Worm (Caenorhabditis elegans): ENCODE results near the gene C25G4.17.

C25G4.17 gene

DNA sequence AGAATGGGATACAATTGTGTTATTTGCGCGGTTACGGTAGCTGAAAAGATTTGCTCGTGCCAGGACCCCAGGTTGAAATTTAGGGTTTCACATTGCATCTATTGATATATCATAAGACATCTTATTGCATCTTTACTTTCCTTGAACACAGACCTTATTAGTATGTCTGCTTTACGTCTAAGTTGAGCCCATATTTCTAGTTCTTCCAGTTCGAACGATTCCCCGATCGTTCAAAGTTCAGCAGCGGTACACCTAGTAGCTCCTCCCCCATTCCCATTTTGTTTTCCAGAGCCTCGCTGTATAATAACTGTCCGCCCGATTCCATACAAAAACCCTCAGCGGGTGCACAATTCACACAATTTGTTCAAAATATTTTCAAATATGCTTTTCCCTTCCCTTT, at the start of gene C25G4.17:
Gene C25G4.17, plus strand, starts transcription at position 301 of the 400 bp plus-strand sequence.
- TF ChIP-seq C34F6.9 (tag; optimal IDR thresholded peaks at IDR 0.05) = no peak
- TF ChIP-seq aly-2 (tag; optimal IDR thresholded peaks at IDR 0.05) = no peak
- no peak for TF ChIP-seq zag-1 (tag; optimal IDR thresholded peaks at IDR 0.05)
- TF ChIP-seq blmp-1 (tag; optimal IDR thresholded peaks at IDR 0.05; ENCODE audit: insufficient read depth) = no peak
- TF ChIP-seq ama-1 (optimal IDR thresholded peaks at IDR 0.05) = no peak
- TF ChIP-seq unc-62 (GFP tag; optimal IDR thresholded peaks at IDR 0.05) = no peak
- TF ChIP-seq F13H6.1 (tag; optimal IDR thresholded peaks at IDR 0.05) = no peak
- no peak for TF ChIP-seq ZK546.5 (tag; optimal IDR thresholded peaks at IDR 0.05)

DNA sequence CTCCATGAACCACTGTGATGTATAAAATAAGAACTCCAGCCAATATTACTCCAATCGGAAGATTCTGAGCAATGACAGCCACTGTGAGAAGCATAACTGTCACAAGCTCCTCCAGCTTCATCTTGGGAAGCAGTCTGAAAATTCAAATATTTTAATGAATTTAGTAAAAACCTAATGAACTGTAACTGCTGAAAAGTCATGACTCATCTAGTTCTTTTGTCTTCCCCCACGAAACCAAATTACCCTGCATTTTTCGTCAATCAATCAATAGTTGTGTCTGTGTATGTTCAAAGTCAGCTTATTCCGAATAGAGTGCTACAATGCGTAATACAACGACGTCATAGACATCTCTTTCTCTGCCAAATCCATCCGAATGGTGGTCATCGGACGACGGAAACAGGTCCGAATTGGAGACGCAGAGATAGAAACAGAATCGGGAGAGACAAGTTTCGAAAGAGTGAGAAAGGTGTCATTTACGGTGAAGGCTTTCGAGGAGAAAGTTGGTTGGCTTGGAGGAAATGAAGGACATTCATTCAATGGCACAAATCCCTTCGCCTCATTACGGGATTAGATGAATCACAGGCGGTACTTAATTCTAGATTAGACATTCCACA, 45.1 kb upstream of the C25G4.17 start:
- peak; percentile 13 for TF ChIP-seq sma-9 (GFP tag; optimal IDR thresholded peaks at IDR 0.05)
- TF ChIP-seq sma-9 (tag; optimal IDR thresholded peaks at IDR 0.05) = no peak
- no peak for TF ChIP-seq mbf-1 (tag; optimal IDR thresholded peaks at IDR 0.05)
- TF ChIP-seq fos-1 (tag; optimal IDR thresholded peaks at IDR 0.05) = peak; percentile 65
- TF ChIP-seq aly-2 (tag; optimal IDR thresholded peaks at IDR 0.05) = no peak
- TF ChIP-seq nhr-10 (tag; optimal IDR thresholded peaks at IDR 0.05) = no peak
- TF ChIP-seq dmd-4 (tag; optimal IDR thresholded peaks at IDR 0.05) = no peak
- peak; percentile 15 for TF ChIP-seq C34F6.9 (tag; optimal IDR thresholded peaks at IDR 0.05)
- TF ChIP-seq ceh-82 (tag; optimal IDR thresholded peaks at IDR 0.05) = no peak
- peak; percentile 15 for TF ChIP-seq sma-3 (GFP tag; optimal IDR thresholded peaks at IDR 0.05)
- no peak for TF ChIP-seq unc-39 (tag; optimal IDR thresholded peaks at IDR 0.05)
- no peak for TF ChIP-seq ztf-1 (GFP tag; conservative IDR thresholded peaks at IDR 0.05)
- no peak for TF ChIP-seq skn-1 (tag; optimal IDR thresholded peaks at IDR 0.05)
- peak; percentile 82 for TF ChIP-seq nhr-25 (tag; optimal IDR thresholded peaks at IDR 0.05)
- TF ChIP-seq blmp-1 (tag; optimal IDR thresholded peaks at IDR 0.05; ENCODE audit: insufficient read depth) = peak; percentile 77
- no peak for TF ChIP-seq unc-62 (GFP tag; optimal IDR thresholded peaks at IDR 0.05)
- TF ChIP-seq nhr-21 (tag; optimal IDR thresholded peaks at IDR 0.05) = peak; percentile 59
- TF ChIP-seq lsy-2 (tag; optimal IDR thresholded peaks at IDR 0.05) = peak in 1 of 2 experiments; percentile 61
- TF ChIP-seq ZK546.5 (tag; optimal IDR thresholded peaks at IDR 0.05) = no peak
- no peak for TF ChIP-seq R02D3.7 (tag; optimal IDR thresholded peaks at IDR 0.05)
- no peak for TF ChIP-seq elt-1 (tag; optimal IDR thresholded peaks at IDR 0.05)
- TF ChIP-seq sem-4 (tag; optimal IDR thresholded peaks at IDR 0.05) = peak; percentile 60
- TF ChIP-seq nhr-129 (tag; optimal IDR thresholded peaks at IDR 0.05) = peak; percentile 89
- TF ChIP-seq zag-1 (tag; optimal IDR thresholded peaks at IDR 0.05) = no peak

DNA sequence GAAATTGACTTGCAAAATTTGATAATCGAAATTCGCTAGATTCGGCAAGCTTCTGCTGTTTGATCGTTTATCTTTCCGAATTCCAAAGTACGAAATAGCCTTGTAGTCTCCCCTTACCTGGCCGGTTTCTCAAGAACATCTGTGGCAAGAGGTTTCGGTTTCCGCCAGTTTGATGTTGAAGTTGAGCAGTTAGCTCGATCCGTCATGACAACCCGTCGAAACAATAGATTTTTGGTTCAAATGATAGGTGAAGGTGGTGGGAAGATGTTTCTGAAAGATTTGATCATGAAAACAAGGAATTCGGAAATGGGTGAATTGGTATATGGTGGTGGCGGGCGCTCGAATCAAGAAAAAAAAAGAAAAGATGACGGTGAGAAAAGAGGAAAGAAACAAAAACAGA, 43.4 kb upstream of the C25G4.17 start, which contains the start of gene acs-20:
Gene acs-20, minus strand, starts transcription at position 270 of the 400 bp plus-strand sequence.
- TF ChIP-seq unc-55 (GFP tag; optimal IDR thresholded peaks at IDR 0.05) (no peak), egl-27 (tag; optimal IDR thresholded peaks at IDR 0.05) (no peak), elt-1 (tag; optimal IDR thresholded peaks at IDR 0.05) (no peak), nhr-129 (tag; optimal IDR thresholded peaks at IDR 0.05) (no peak), lin-11 (tag; optimal IDR thresholded peaks at IDR 0.05) (no peak), mdl-1 (tag; optimal IDR thresholded peaks at IDR 0.05) (no peak), nhr-23 (tag; optimal IDR thresholded peaks at IDR 0.05) (no peak), nhr-11 (tag; optimal IDR thresholded peaks at IDR 0.05) (no peak), aly-2 (tag; optimal IDR thresholded peaks at IDR 0.05) (no peak), ama-1 (optimal IDR thresholded peaks at IDR 0.05) (no peak), zag-1 (tag; optimal IDR thresholded peaks at IDR 0.05) (no peak), nhr-12 (tag; optimal IDR thresholded peaks at IDR 0.05) (no peak), C34F6.9 (tag; optimal IDR thresholded peaks at IDR 0.05) (no peak), ceh-16 (tag; optimal IDR thresholded peaks at IDR 0.05) (no peak), unc-39 (tag; optimal IDR thresholded peaks at IDR 0.05) (no peak)

DNA sequence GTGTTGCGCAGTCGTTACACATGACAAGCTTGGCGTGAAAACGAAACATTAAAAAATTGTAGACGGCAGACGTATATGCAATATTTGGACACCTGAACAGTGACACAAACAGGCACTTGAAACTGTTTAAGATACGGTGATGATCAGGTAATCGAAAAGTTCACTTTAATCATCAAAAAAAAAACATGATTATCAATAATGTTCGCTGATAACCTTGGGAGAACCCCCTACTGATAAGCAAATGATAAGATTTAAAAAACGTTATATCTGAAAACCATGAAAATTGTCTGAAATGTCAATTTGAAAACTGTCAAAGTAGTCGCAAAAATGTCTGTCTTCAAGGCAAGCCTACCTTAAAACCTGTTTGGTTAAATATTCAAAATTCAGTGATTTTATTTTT, 41.8 kb upstream of the C25G4.17 start:
- peak; percentile 52 for TF ChIP-seq fos-1 (tag; optimal IDR thresholded peaks at IDR 0.05)
- TF ChIP-seq nhr-25 (tag; optimal IDR thresholded peaks at IDR 0.05) = no peak
- TF ChIP-seq nhr-11 (tag; optimal IDR thresholded peaks at IDR 0.05) = no peak
- TF ChIP-seq ceh-16 (tag; optimal IDR thresholded peaks at IDR 0.05) = no peak
- TF ChIP-seq gmeb-1 (tag; optimal IDR thresholded peaks at IDR 0.05) = no peak
- TF ChIP-seq mdl-1 (tag; optimal IDR thresholded peaks at IDR 0.05) = no peak
